Worm (Caenorhabditis elegans): ENCODE measurements around the gene C46A5.1.

DNA sequence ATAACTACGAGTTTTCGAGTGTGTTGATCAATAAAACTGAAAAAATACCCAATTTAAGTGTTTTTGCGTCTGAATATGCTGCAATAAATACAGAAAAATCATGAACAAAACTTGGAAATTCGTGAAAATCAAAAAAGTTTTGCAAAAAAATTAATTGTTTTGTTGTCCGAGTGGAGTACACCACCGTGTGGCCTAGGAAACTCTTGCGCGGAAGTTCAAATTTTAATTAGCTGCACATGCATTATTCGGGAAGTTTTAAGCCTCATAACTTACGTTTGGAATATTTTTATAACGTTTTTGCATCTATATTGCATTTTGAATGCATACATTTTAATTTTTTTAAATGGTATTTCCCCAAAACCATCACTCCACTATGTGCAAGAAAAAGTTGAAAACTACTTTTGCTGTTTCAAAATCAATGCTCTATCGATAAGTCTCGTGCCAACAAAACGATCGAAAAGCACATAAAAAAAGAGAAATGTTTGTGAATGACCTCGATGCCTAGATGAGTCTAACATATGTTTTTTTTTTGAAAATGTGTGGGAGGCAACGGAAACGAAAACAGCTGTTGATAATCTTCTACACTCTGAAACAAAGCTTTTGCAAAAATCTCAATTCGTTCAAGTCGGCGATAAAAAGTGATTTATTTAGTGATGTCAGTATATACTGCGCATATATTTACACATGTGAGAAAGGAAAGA is 52.8 kb downstream of the C46A5.1 start:
- TF ChIP-seq T22C8.4 (GFP tag; IDR thresholded peaks at IDR 0.05) (no peak), tab-1 (GFP tag; IDR thresholded peaks at IDR 0.05) (no peak), ref-1 (GFP tag; conservative IDR thresholded peaks at IDR 0.05) (no peak), ztf-29 (GFP tag; IDR thresholded peaks at IDR 0.05) (no peak)
